Worm (Caenorhabditis elegans) whole organism, L4 larva: ENCODE measurements around the gene nspc-18.

ENCODE experiments used
- Y105C5A.15 ChIP-seq: fragments of 200-800 bp; sonication (Bioruptor generic); IDR thresholded peaks from 2 replicates; pipeline ENCODE4 v1.3.6; 2022; ENCODE audit warnings: missing genetic modification characterization, missing compliant biosample characterization
- Y5F2A.4 ChIP-seq: fragments of 200-800 bp; sonication (Bioruptor generic); optimal IDR thresholded peaks from 2 replicates; lab custom pipeline; 2018; ENCODE audit warnings: mild to moderate bottlenecking, missing genetic modification characterization, missing compliant biosample characterization
- Y75B8A.6 ChIP-seq: fragments of 200-800 bp; sonication (Bioruptor generic); IDR thresholded peaks from 2 replicates; pipeline ENCODE4 v1.3.6; 2022; ENCODE audit warnings: missing genetic modification reagents, missing genetic modification characterization, missing compliant biosample characterization
- ZK337.2 ChIP-seq: fragments of 200-800 bp; sonication (Bioruptor generic); IDR thresholded peaks from 2 replicates; pipeline ENCODE4 v1.3.6; 2022; ENCODE audit warnings: missing genetic modification reagents, missing genetic modification characterization, missing compliant biosample characterization
- aha-1 ChIP-seq: fragments of 150-350 bp; peaks from one replicate; lab custom pipeline; 2014; ENCODE audit warnings: missing biosample characterization, missing genetic modification characterization
- ceh-62 ChIP-seq: sonication (generic microtip); optimal IDR thresholded peaks from 2 replicates; lab custom pipeline; 2017; ENCODE audit warnings: missing biosample characterization, missing genetic modification characterization
- cey-2 ChIP-seq: sonication (generic microtip); optimal IDR thresholded peaks from 3 replicates; lab custom pipeline; 2017; ENCODE audit warnings: missing genetic modification characterization, mild to moderate bottlenecking, missing compliant biosample characterization, antibody characterized with exemption, borderline replicate concordance; ENCODE audit not compliant: insufficient read depth
- daf-19 ChIP-seq: fragments of 200-800 bp; sonication (Bioruptor generic); conservative IDR thresholded peaks from 2 replicates; pipeline ENCODE4 v1.3.6; 2022; ENCODE audit warnings: missing genetic modification characterization, missing compliant biosample characterization
- dmd-6 ChIP-seq: fragments of 200-800 bp; sonication (Bioruptor generic); IDR thresholded peaks from 2 replicates; pipeline ENCODE4 v1.3.6; 2022; ENCODE audit warnings: missing genetic modification reagents, missing genetic modification characterization, missing compliant biosample characterization
- duxl-1 ChIP-seq: sonication (generic microtip); optimal IDR thresholded peaks from 2 replicates; lab custom pipeline; 2016; ENCODE audit warnings: mild to moderate bottlenecking, missing genetic modification characterization, moderate library complexity, missing compliant biosample characterization; ENCODE audit not compliant: poor library complexity
- egl-43 ChIP-seq: fragments of 200-800 bp; sonication (Bioruptor generic); IDR thresholded peaks from 2 replicates; pipeline ENCODE4 v1.3.6; 2022; ENCODE audit warnings: missing genetic modification reagents, missing genetic modification characterization, missing compliant biosample characterization
- hmg-1.1 ChIP-seq: fragments of 200-800 bp; sonication (Bioruptor generic); IDR thresholded peaks from 2 replicates; pipeline ENCODE4 v1.3.6; 2022; ENCODE audit warnings: missing genetic modification reagents, missing genetic modification characterization, missing compliant biosample characterization
- lim-7 ChIP-seq: fragments of 200-800 bp; sonication (Bioruptor generic); IDR thresholded peaks from 2 replicates; pipeline ENCODE4 v1.3.6; 2022; ENCODE audit warnings: missing genetic modification characterization, missing compliant biosample characterization
- lin-1 ChIP-seq: fragments of 200-800 bp; sonication (Bioruptor generic); IDR thresholded peaks from 2 replicates; pipeline ENCODE4 v1.3.6; 2022; ENCODE audit warnings: missing genetic modification reagents, missing genetic modification characterization, missing compliant biosample characterization
- lir-3 ChIP-seq: sonication (generic microtip); optimal IDR thresholded peaks from 2 replicates; lab custom pipeline; 2016; ENCODE audit warnings: mild to moderate bottlenecking, missing genetic modification characterization, missing compliant biosample characterization
- mdl-1 ChIP-seq, 2 experiments: fragments of 150-350 bp in 1 of 2; sonication (generic microtip) in 1 of 2; optimal IDR thresholded peaks; 2 replicates each; lab custom pipeline; 2014 to 2017; ENCODE audit warnings: missing biosample characterization in 2 of 2, missing genetic modification characterization in 2 of 2
- mdt-29 ChIP-seq: fragments of 200-800 bp; sonication (Bioruptor generic); IDR thresholded peaks from 2 replicates; pipeline ENCODE4 v1.3.6; 2022; ENCODE audit warnings: missing genetic modification reagents, missing genetic modification characterization, missing compliant biosample characterization
- mes-2 ChIP-seq: sonication (generic microtip); optimal IDR thresholded peaks from 2 replicates; lab custom pipeline; 2016; ENCODE audit warnings: missing genotype, mild to moderate bottlenecking, missing genetic modification characterization, missing compliant biosample characterization; ENCODE audit not compliant: poor library complexity, severe bottlenecking
- mxl-3 ChIP-seq: fragments of 200-800 bp; sonication (Bioruptor generic); optimal IDR thresholded peaks from 2 replicates; lab custom pipeline; 2018; ENCODE audit warnings: mild to moderate bottlenecking, missing genetic modification characterization, missing compliant biosample characterization
- nhr-11 ChIP-seq: fragments of 150-350 bp; optimal IDR thresholded peaks from 2 replicates; lab custom pipeline; 2014; ENCODE audit warnings: missing biosample characterization, missing genetic modification characterization
- nhr-111 ChIP-seq: fragments of 200-800 bp; sonication (Bioruptor generic); optimal IDR thresholded peaks from 2 replicates; lab custom pipeline; 2018; ENCODE audit warnings: mild to moderate bottlenecking, missing genetic modification characterization, missing compliant biosample characterization
- nhr-237 ChIP-seq: sonication (generic microtip); optimal IDR thresholded peaks from 2 replicates; lab custom pipeline; 2017; ENCODE audit warnings: missing biosample characterization, missing genetic modification characterization
- nhr-25 ChIP-seq: sonication (generic microtip); optimal IDR thresholded peaks from 2 replicates; lab custom pipeline; 2017; ENCODE audit warnings: missing genetic modification characterization, mild to moderate bottlenecking, missing compliant biosample characterization, antibody characterized with exemption, moderate library complexity, borderline replicate concordance; ENCODE audit not compliant: insufficient read depth
- nhr-28 ChIP-seq: fragments of 150-350 bp; optimal IDR thresholded peaks from 2 replicates; lab custom pipeline; 2014; ENCODE audit warnings: missing biosample characterization, missing genetic modification characterization
- nhr-42 ChIP-seq: fragments of 200-800 bp; sonication (Bioruptor generic); IDR thresholded peaks from 2 replicates; pipeline ENCODE4 v1.3.6; 2022; ENCODE audit warnings: missing genetic modification characterization, missing compliant biosample characterization
- nhr-77 ChIP-seq: fragments of 150-350 bp; optimal IDR thresholded peaks from 2 replicates; lab custom pipeline; 2014; ENCODE audit warnings: missing biosample characterization, missing genetic modification characterization
- pha-4 ChIP-seq, 2 experiments: fragments of 150-350 bp in 1 of 2; fragments of 200-800 bp in 1 of 2; sonication (Bioruptor generic) in 1 of 2; IDR thresholded peaks in 1 of 2; optimal IDR thresholded peaks in 1 of 2; 2 replicates each; pipeline versions ENCODE4 v1.3.6 to Lab custom; 2014 to 2022; ENCODE audit warnings: missing genetic modification characterization in 2 of 2, missing genetic modification reagents in 2 of 2, missing biosample characterization in 1 of 2, missing compliant biosample characterization in 1 of 2
- pqm-1 ChIP-seq: sonication (generic microtip); optimal IDR thresholded peaks from 2 replicates; lab custom pipeline; 2017; ENCODE audit warnings: missing biosample characterization, missing genetic modification characterization
- rbr-2 ChIP-seq: sonication (generic microtip); optimal IDR thresholded peaks from 2 replicates; lab custom pipeline; 2016; ENCODE audit warnings: missing genotype, missing genetic modification characterization, missing compliant biosample characterization
- saeg-2 ChIP-seq: fragments of 200-800 bp; sonication (Bioruptor generic); IDR thresholded peaks from 2 replicates; pipeline ENCODE4 v1.3.6; 2022; ENCODE audit warnings: missing genetic modification reagents, missing genetic modification characterization, missing compliant biosample characterization
- sdz-12 ChIP-seq: fragments of 200-800 bp; sonication (Bioruptor generic); optimal IDR thresholded peaks from 2 replicates; lab custom pipeline; 2018; ENCODE audit warnings: mild to moderate bottlenecking, missing genetic modification characterization, missing compliant biosample characterization
- set-16 ChIP-seq: fragments of 200-800 bp; sonication (Bioruptor generic); IDR thresholded peaks from 2 replicates; pipeline ENCODE4 v1.3.6; 2022; ENCODE audit warnings: missing genetic modification reagents, missing genetic modification characterization, missing compliant biosample characterization
- snpc-1.2 ChIP-seq: fragments of 200-800 bp; sonication (Bioruptor generic); IDR thresholded peaks from 2 replicates; pipeline ENCODE4 v1.3.6; 2022; ENCODE audit warnings: missing genetic modification reagents, missing genetic modification characterization, missing compliant biosample characterization
- unc-62 ChIP-seq, 3 experiments: fragments of 150-350 bp in 1 of 3; sonication (generic microtip); optimal IDR thresholded peaks in 2 of 3; peaks in 1 of 3; 1 replicate in 1 of 3; 2 replicates in 2 of 3; lab custom pipeline; 2014 to 2017; ENCODE audit warnings: missing biosample characterization in 3 of 3, missing genetic modification characterization in 3 of 3, missing genetic modification reagents in 3 of 3, missing genotype in 1 of 3
- zfp-3 ChIP-seq: fragments of 200-800 bp; sonication (Bioruptor generic); conservative IDR thresholded peaks from 2 replicates; pipeline ENCODE4 v1.3.6; 2022; ENCODE audit warnings: missing genetic modification reagents, missing genetic modification characterization, missing compliant biosample characterization

Gene nspc-18

ce11 chrX:14527559-14527958 is at the start of gene nspc-18:
Gene nspc-18, minus strand, starts transcription at chrX:14527659.
- TF ChIP-seq mxl-3 (GFP tag; lab: Kevin White, UChicago) = no peak
- TF ChIP-seq duxl-1 (tag; lab: Kevin White, UChicago) = no peak
- no peak for TF ChIP-seq nhr-237 (tag; lab: Kevin White, UChicago)

- TF ChIP-seq zfp-3 (GFP tag; lab: Robert Waterston, UW) = no peak
- no peak for TF ChIP-seq rbr-2
- no peak for TF ChIP-seq mdl-1 (tag; optimal IDR thresholded peaks at IDR 0.05; lab: Kevin White, UChicago)
- TF ChIP-seq Y75B8A.6 (GFP tag; lab: Robert Waterston, UW) = no peak
- TF ChIP-seq Y105C5A.15 (GFP tag; lab: Robert Waterston, UW) = no peak
- TF ChIP-seq nhr-25 (tag; lab: Kevin White, UChicago) = peak; percentile 55
- no peak for TF ChIP-seq cey-2 (tag; lab: Kevin White, UChicago)
- TF ChIP-seq unc-62 (GFP tag; optimal IDR thresholded peaks at IDR 0.05 in 1 of 2; lab: Kevin White, UChicago) = peak in 1 of 2 experiments; percentile 86
- no peak for TF ChIP-seq unc-62 (tag; optimal IDR thresholded peaks at IDR 0.05; lab: Kevin White, UChicago)
- TF ChIP-seq hmg-1.1 (GFP tag; lab: Robert Waterston, UW) = no peak
- TF ChIP-seq saeg-2 = no peak
- TF ChIP-seq nhr-42 (GFP tag; lab: Robert Waterston, UW) = no peak
- no peak for TF ChIP-seq ceh-62 (tag; lab: Kevin White, UChicago)
- TF ChIP-seq dmd-6 (GFP tag; lab: Robert Waterston, UW) = no peak
- TF ChIP-seq lim-7 (GFP tag; lab: Robert Waterston, UW) = no peak
- no peak for TF ChIP-seq set-16 (GFP tag; lab: Robert Waterston, UW)
- no peak for TF ChIP-seq Y5F2A.4 (GFP tag; lab: Kevin White, UChicago)
- no peak for TF ChIP-seq lir-3 (tag; lab: Kevin White, UChicago)
- TF ChIP-seq ZK337.2 (GFP tag; lab: Robert Waterston, UW) = no peak
- TF ChIP-seq mdt-29 (GFP tag; lab: Robert Waterston, UW) = no peak
- TF ChIP-seq aha-1 (tag; lab: Kevin White, UChicago) = peak; percentile 18
- TF ChIP-seq daf-19 (GFP tag; lab: Robert Waterston, UW) = no peak
- TF ChIP-seq nhr-111 (GFP tag; lab: Kevin White, UChicago) = no peak
- no peak for TF ChIP-seq nhr-77 (tag; lab: Kevin White, UChicago)
- TF ChIP-seq mes-2 (tag; lab: Kevin White, UChicago) = no peak
- TF ChIP-seq lin-1 (GFP tag; lab: Robert Waterston, UW) = no peak
- no peak for TF ChIP-seq nhr-11 (tag; lab: Kevin White, UChicago)
- no peak for TF ChIP-seq pqm-1
- no peak for TF ChIP-seq sdz-12
- TF ChIP-seq nhr-28 = peak; percentile 29
- no peak for TF ChIP-seq egl-43 (GFP tag; lab: Robert Waterston, UW)
These were observed 48.5 kb upstream of the nspc-18 start for ce11 chrX:14575920-14576319.

ce11 chrX:14572419-14572818 is 45.0 kb upstream of the nspc-18 start, which contains the start of gene lron-1:
Gene lron-1, plus strand, starts transcription at chrX:14572719.
- TF ChIP-seq pha-4 (GFP tag; IDR thresholded peaks at IDR 0.05; lab: Robert Waterston, UW) (no peak), pha-4 (tag; optimal IDR thresholded peaks at IDR 0.05; lab: Kevin White, UChicago) (peak; percentile 5), snpc-1.2 (GFP tag; lab: Robert Waterston, UW) (no peak)
